Fruit fly (Drosophila melanogaster): Measurements from ENCODE around the gene Cyp4ae1.
A peak's percentile ranks its signal among the peaks of the same experiment; 100 is the strongest.

Cyp4ae1 gene

dm6 chrX:2141854-2142216 lies 37.0 kb upstream of the Cyp4ae1 start (continued):
- TF ChIP-seq sc (optimal IDR thresholded peaks at IDR 0.05) (no peak), sc (GFP tag; optimal IDR thresholded peaks at IDR 0.05) (peak; percentile 10), slp2 (GFP tag; optimal IDR thresholded peaks at IDR 0.05) (peak; percentile 3), NfI (GFP tag; optimal IDR thresholded peaks at IDR 0.05) (peak; percentile 56), CG30020 (tag; optimal IDR thresholded peaks at IDR 0.05) (no peak), trh (GFP tag; optimal IDR thresholded peaks at IDR 0.05) (no peak), tap (tag; optimal IDR thresholded peaks at IDR 0.05) (peak; percentile 33), CG16815 (GFP tag; optimal IDR thresholded peaks at IDR 0.05) (no peak), prd (optimal IDR thresholded peaks at IDR 0.05) (no peak), prd (GFP tag; IDR thresholded peaks at IDR 0.05) (peak; percentile 35; the same call in 2 of the 3 replicates), HHEX (GFP tag; optimal IDR thresholded peaks at IDR 0.05) (peak; percentile 57), CG10267 (tag; optimal IDR thresholded peaks at IDR 0.05) (peak; percentile 24), Dp (GFP tag; optimal IDR thresholded peaks at IDR 0.05) (no peak), fd102C (GFP tag; optimal IDR thresholded peaks at IDR 0.05) (peak; percentile 38), CG8478 (optimal IDR thresholded peaks at IDR 0.05) (no peak), CG6689 (GFP tag; IDR thresholded peaks at IDR 0.05) (peak; percentile 43), CG31388 (GFP tag; optimal IDR thresholded peaks at IDR 0.05) (no peak), CG18262 (tag; optimal IDR thresholded peaks at IDR 0.05) (peak; percentile 38), Sox102F (GFP tag; optimal IDR thresholded peaks at IDR 0.05) (peak; percentile 50), CG3065 (GFP tag; optimal IDR thresholded peaks at IDR 0.05) (no peak), Spps (tag; optimal IDR thresholded peaks at IDR 0.05) (no peak), Doc2 (GFP tag; IDR thresholded peaks at IDR 0.05) (no peak), dmrt11E (tag; optimal IDR thresholded peaks at IDR 0.05) (no peak), ERR (GFP tag; optimal IDR thresholded peaks at IDR 0.05) (no peak), odd (GFP tag; optimal IDR thresholded peaks at IDR 0.05) (peak; percentile 71), NC2α (GFP tag; optimal IDR thresholded peaks at IDR 0.05) (no peak), oc (tag; optimal IDR thresholded peaks at IDR 0.05) (no peak), Camta (GFP tag; optimal IDR thresholded peaks at IDR 0.05) (peak; percentile 23), psq (GFP tag; optimal IDR thresholded peaks at IDR 0.05) (peak; percentile 26), CG14965 (GFP tag; optimal IDR thresholded peaks at IDR 0.05; ENCODE audit: borderline replicate concordance) (no peak), CG12769 (tag; optimal IDR thresholded peaks at IDR 0.05) (peak; percentile 56), CG2202 (tag; optimal IDR thresholded peaks at IDR 0.05) (peak; percentile 4), jing (GFP tag; optimal IDR thresholded peaks at IDR 0.05) (no peak), eyg (GFP tag; optimal IDR thresholded peaks at IDR 0.05) (no peak), Meics (GFP tag; optimal IDR thresholded peaks at IDR 0.05) (peak; percentile 57), CG9932 (GFP tag; IDR thresholded peaks at IDR 0.05) (peak; percentile 60), CG13287 (GFP tag; IDR thresholded peaks at IDR 0.05; ENCODE audit: partially characterized antibody) (no peak), stc (GFP tag; IDR thresholded peaks at IDR 0.05) (no peak; the same call in 1 of the 2 replicates), ken (GFP tag; IDR thresholded peaks at IDR 0.05) (no peak), CG3407 (GFP tag; optimal IDR thresholded peaks at IDR 0.05) (peak; percentile 65), CG7963 (GFP tag; IDR thresholded peaks at IDR 0.05; ENCODE audit: partially characterized antibody) (no peak), nerfin-1 (tag; optimal IDR thresholded peaks at IDR 0.05) (peak; percentile 20), CG17612 (GFP tag; IDR thresholded peaks at IDR 0.05) (no peak), hb (GFP tag; IDR thresholded peaks at IDR 0.05; ENCODE audit: partially characterized antibody) (no peak), Nf-YA (GFP tag; IDR thresholded peaks at IDR 0.05) (no peak), lab (GFP tag; optimal IDR thresholded peaks at IDR 0.05) (peak; percentile 69), CG1602 (GFP tag; optimal IDR thresholded peaks at IDR 0.05) (no peak), CG17328 (GFP tag; IDR thresholded peaks at IDR 0.05) (no peak), wdn (GFP tag; IDR thresholded peaks at IDR 0.05) (no peak), CG4854 (GFP tag; optimal IDR thresholded peaks at IDR 0.05) (no peak), gem (tag; optimal IDR thresholded peaks at IDR 0.05) (peak; percentile 55), CG8765 (GFP tag; IDR thresholded peaks at IDR 0.05) (no peak)
